Worm (Caenorhabditis elegans): ENCODE measurements around the gene F13H10.5.

DNA sequence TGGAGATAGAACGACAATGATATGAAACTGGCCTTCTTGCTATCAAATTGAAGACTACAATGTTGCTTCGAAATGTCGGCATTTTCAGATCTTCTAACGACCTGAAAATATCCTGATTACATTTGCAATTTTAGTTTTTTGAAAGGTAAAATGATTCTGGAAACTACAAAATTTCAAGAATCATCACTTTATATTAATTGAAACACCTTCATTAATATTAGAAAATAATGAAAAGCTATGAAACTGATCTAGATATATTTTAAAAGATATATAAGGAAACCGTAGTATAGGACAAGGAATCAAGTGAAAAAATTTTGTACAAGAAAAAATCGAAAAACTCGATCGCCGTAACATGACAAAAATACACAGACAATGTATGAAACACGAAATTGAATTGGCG, 21.1 kb downstream of the F13H10.5 start, which contains the start of gene ndx-9:
- TF ChIP-seq nhr-77 (tag; optimal IDR thresholded peaks at IDR 0.05) = no peak
- no peak for TF ChIP-seq ceh-16 (tag; optimal IDR thresholded peaks at IDR 0.05)
- no peak for TF ChIP-seq nhr-28 (tag; optimal IDR thresholded peaks at IDR 0.05)
- TF ChIP-seq lin-15B (tag; optimal IDR thresholded peaks at IDR 0.05) = no peak
- TF ChIP-seq unc-39 (tag; optimal IDR thresholded peaks at IDR 0.05) = no peak
- no peak for TF ChIP-seq mml-1 (tag; optimal IDR thresholded peaks at IDR 0.05)
- no peak for TF ChIP-seq nfya-1 (tag; optimal IDR thresholded peaks at IDR 0.05; ENCODE audit: insufficient read depth)
- TF ChIP-seq nhr-237 (tag; optimal IDR thresholded peaks at IDR 0.05) = no peak
- no peak for TF ChIP-seq R02D3.7 (tag; optimal IDR thresholded peaks at IDR 0.05)
- TF ChIP-seq zag-1 (tag; optimal IDR thresholded peaks at IDR 0.05) = no peak
- TF ChIP-seq ama-1 (optimal IDR thresholded peaks at IDR 0.05) = no peak
- no peak for TF ChIP-seq ztf-4 (tag; optimal IDR thresholded peaks at IDR 0.05)
- no peak for TF ChIP-seq sea-2 (GFP tag; optimal IDR thresholded peaks at IDR 0.05)

Measured in whole organism, L3 larva.